Worm (Caenorhabditis elegans) whole organism, L2 larva: ENCODE results near the gene T12E12.6.
A peak's percentile ranks its signal among the peaks of the same experiment; 100 is the strongest.

Experiments used
- C34F6.9 ChIP-seq: fragments of 150-350 bp; optimal IDR thresholded peaks from 2 replicates; lab custom pipeline; 2014; ENCODE audit warnings: missing biosample characterization, missing genetic modification characterization
- F13H6.1 ChIP-seq: sonication (generic microtip); optimal IDR thresholded peaks from 2 replicates; lab custom pipeline; 2016; ENCODE audit warnings: missing genetic modification characterization, missing compliant biosample characterization
- R02D3.7 ChIP-seq: fragments of 150-350 bp; optimal IDR thresholded peaks from 2 replicates; lab custom pipeline; 2014; ENCODE audit warnings: missing biosample characterization, missing genetic modification characterization
- Y55F3AM.14 ChIP-seq: fragments of 200-800 bp; sonication (Bioruptor generic); optimal IDR thresholded peaks from 2 replicates; lab custom pipeline; 2018; ENCODE audit warnings: mild to moderate bottlenecking, missing genetic modification characterization, missing compliant biosample characterization
- ZK546.5 ChIP-seq: sonication (generic microtip); optimal IDR thresholded peaks from 2 replicates; lab custom pipeline; 2017; ENCODE audit warnings: missing biosample characterization, missing genetic modification characterization
- alr-1 ChIP-seq: fragments of 150-350 bp; optimal IDR thresholded peaks from 2 replicates; lab custom pipeline; 2014; ENCODE audit warnings: missing biosample characterization, missing genetic modification characterization
- aly-2 ChIP-seq: fragments of 150-350 bp; optimal IDR thresholded peaks from 2 replicates; lab custom pipeline; 2014; ENCODE audit warnings: missing biosample characterization, missing genetic modification characterization
- ama-1 ChIP-seq: fragments of 150-350 bp; optimal IDR thresholded peaks from 2 replicates; lab custom pipeline; 2018; ENCODE audit warnings: inconsistent platforms
- blmp-1 ChIP-seq: sonication (generic microtip); optimal IDR thresholded peaks from 2 replicates; lab custom pipeline; 2017; ENCODE audit warnings: missing genetic modification characterization, mild to moderate bottlenecking, missing compliant biosample characterization, antibody characterized with exemption, moderate library complexity; ENCODE audit not compliant: insufficient read depth
- ceh-16 ChIP-seq: fragments of 150-350 bp; optimal IDR thresholded peaks from 2 replicates; lab custom pipeline; 2014; ENCODE audit warnings: missing biosample characterization, missing genetic modification characterization
- ceh-82 ChIP-seq: fragments of 150-350 bp; optimal IDR thresholded peaks from 2 replicates; lab custom pipeline; 2014; ENCODE audit warnings: missing biosample characterization, missing genetic modification characterization
- crh-2 ChIP-seq: sonication (generic microtip); optimal IDR thresholded peaks from 2 replicates; lab custom pipeline; 2017; ENCODE audit warnings: missing biosample characterization, missing genetic modification characterization
- dmd-4 ChIP-seq: sonication (generic microtip); optimal IDR thresholded peaks from 2 replicates; lab custom pipeline; 2017; ENCODE audit warnings: missing biosample characterization, missing genetic modification characterization
- egl-27 ChIP-seq: sonication (generic microtip); optimal IDR thresholded peaks from 3 replicates; lab custom pipeline; 2017; ENCODE audit warnings: missing biosample characterization, missing genetic modification reagents, missing genetic modification characterization
- elt-1 ChIP-seq: fragments of 150-350 bp; optimal IDR thresholded peaks from 2 replicates; lab custom pipeline; 2014; ENCODE audit warnings: missing biosample characterization, missing genetic modification characterization
- elt-3 ChIP-seq: sonication (generic microtip); optimal IDR thresholded peaks from 2 replicates; lab custom pipeline; 2017; ENCODE audit warnings: missing biosample characterization, missing genetic modification characterization
- fos-1 ChIP-seq: fragments of 150-350 bp; optimal IDR thresholded peaks from 2 replicates; lab custom pipeline; 2014; ENCODE audit warnings: missing biosample characterization, missing genetic modification characterization
- gmeb-1 ChIP-seq: fragments of 150-350 bp; optimal IDR thresholded peaks from 2 replicates; lab custom pipeline; 2014; ENCODE audit warnings: missing biosample characterization, missing genetic modification characterization
- lin-11 ChIP-seq: fragments of 150-350 bp; sonication (generic microtip); optimal IDR thresholded peaks from 2 replicates; lab custom pipeline; 2014; ENCODE audit warnings: missing biosample characterization, missing genetic modification characterization, inconsistent platforms, mixed read lengths
- lin-13 ChIP-seq: fragments of 150-350 bp; optimal IDR thresholded peaks from 2 replicates; lab custom pipeline; 2014; ENCODE audit warnings: missing biosample characterization, missing genetic modification reagents, missing genetic modification characterization
- lin-39 ChIP-seq: fragments of 150-350 bp; optimal IDR thresholded peaks from 2 replicates; lab custom pipeline; 2014; ENCODE audit warnings: missing biosample characterization, missing genetic modification reagents, missing genetic modification characterization
- lsy-2 ChIP-seq, 2 experiments: fragments of 150-350 bp in 1 of 2; sonication (generic microtip) in 1 of 2; optimal IDR thresholded peaks; 2 replicates each; lab custom pipeline; 2014 to 2017; ENCODE audit warnings: missing biosample characterization in 2 of 2, missing genetic modification characterization in 2 of 2
- mab-5 ChIP-seq: fragments of 150-350 bp; optimal IDR thresholded peaks from 2 replicates; lab custom pipeline; 2014; ENCODE audit warnings: missing biosample characterization, missing genetic modification characterization
- mbf-1 ChIP-seq: sonication (generic microtip); optimal IDR thresholded peaks from 2 replicates; lab custom pipeline; 2017; ENCODE audit warnings: missing biosample characterization, missing genetic modification characterization
- mdl-1 ChIP-seq, 2 experiments: fragments of 150-350 bp in 1 of 2; sonication (generic microtip) in 1 of 2; optimal IDR thresholded peaks; 2 replicates each; lab custom pipeline; 2017; ENCODE audit warnings: missing biosample characterization in 2 of 2, missing genetic modification characterization in 2 of 2
- nhr-10 ChIP-seq: sonication (generic microtip); optimal IDR thresholded peaks from 2 replicates; lab custom pipeline; 2017; ENCODE audit warnings: missing biosample characterization, missing genetic modification characterization
- nhr-11 ChIP-seq: fragments of 150-350 bp; optimal IDR thresholded peaks from 2 replicates; lab custom pipeline; 2014; ENCODE audit warnings: missing biosample characterization, missing genetic modification characterization
- nhr-12 ChIP-seq: fragments of 150-350 bp; optimal IDR thresholded peaks from 2 replicates; lab custom pipeline; 2014; ENCODE audit warnings: missing biosample characterization, missing genetic modification characterization
- nhr-129 ChIP-seq: fragments of 150-350 bp; optimal IDR thresholded peaks from 2 replicates; lab custom pipeline; 2014; ENCODE audit warnings: missing biosample characterization, missing genetic modification characterization
- nhr-21 ChIP-seq: fragments of 150-350 bp; optimal IDR thresholded peaks from 2 replicates; lab custom pipeline; 2014; ENCODE audit warnings: missing biosample characterization, missing genetic modification characterization
- nhr-23 ChIP-seq: fragments of 150-350 bp; optimal IDR thresholded peaks from 2 replicates; lab custom pipeline; 2014; ENCODE audit warnings: missing biosample characterization, missing genetic modification reagents, missing genetic modification characterization
- nhr-237 ChIP-seq: fragments of 150-350 bp; optimal IDR thresholded peaks from 2 replicates; lab custom pipeline; 2014; ENCODE audit warnings: missing biosample characterization, missing genetic modification characterization
- nhr-25 ChIP-seq: fragments of 150-350 bp; sonication (generic microtip); optimal IDR thresholded peaks from 3 replicates; lab custom pipeline; 2014; ENCODE audit warnings: missing biosample characterization, missing genetic modification characterization
- nhr-6 ChIP-seq: fragments of 150-350 bp; optimal IDR thresholded peaks from 2 replicates; lab custom pipeline; 2014; ENCODE audit warnings: missing biosample characterization, missing genetic modification characterization
- nhr-77 ChIP-seq: fragments of 150-350 bp; optimal IDR thresholded peaks from 2 replicates; lab custom pipeline; 2014; ENCODE audit warnings: missing biosample characterization, missing genetic modification characterization
- peb-1 ChIP-seq: fragments of 150-350 bp; optimal IDR thresholded peaks from 2 replicates; lab custom pipeline; 2014; ENCODE audit warnings: missing biosample characterization, missing genetic modification characterization
- sem-4 ChIP-seq: fragments of 150-350 bp; optimal IDR thresholded peaks from 2 replicates; lab custom pipeline; 2014; ENCODE audit warnings: missing biosample characterization, missing genetic modification reagents, missing genetic modification characterization
- skn-1 ChIP-seq: sonication (generic microtip); optimal IDR thresholded peaks from 2 replicates; lab custom pipeline; 2017; ENCODE audit warnings: missing biosample characterization, missing genetic modification characterization
- sma-3 ChIP-seq: sonication (generic microtip); optimal IDR thresholded peaks from 2 replicates; lab custom pipeline; 2016; ENCODE audit warnings: missing genetic modification reagents, missing genetic modification characterization, missing compliant biosample characterization
- sma-9 ChIP-seq, 2 experiments: fragments of 150-350 bp in 1 of 2; sonication (generic microtip) in 1 of 2; optimal IDR thresholded peaks; 2 replicates each; lab custom pipeline; 2014 to 2016; ENCODE audit warnings: missing genetic modification characterization in 2 of 2, mild to moderate bottlenecking in 1 of 2, missing biosample characterization in 1 of 2, missing compliant biosample characterization in 1 of 2, missing genetic modification reagents in 1 of 2, moderate library complexity in 1 of 2
- snpc-4 ChIP-seq: fragments of 150-350 bp; optimal IDR thresholded peaks from 2 replicates; lab custom pipeline; 2014; ENCODE audit warnings: missing biosample characterization, missing genetic modification characterization
- unc-39 ChIP-seq: fragments of 150-350 bp; optimal IDR thresholded peaks from 2 replicates; lab custom pipeline; 2014; ENCODE audit warnings: missing biosample characterization, missing genetic modification characterization
- unc-55 ChIP-seq: fragments of 150-350 bp; sonication (generic microtip); optimal IDR thresholded peaks from 3 replicates; lab custom pipeline; 2014; ENCODE audit warnings: missing biosample characterization, missing genetic modification reagents, missing genetic modification characterization
- unc-62 ChIP-seq: fragments of 150-350 bp; optimal IDR thresholded peaks from 2 replicates; lab custom pipeline; 2014; ENCODE audit warnings: missing biosample characterization, missing genetic modification reagents, missing genetic modification characterization
- zag-1 ChIP-seq: fragments of 150-350 bp; optimal IDR thresholded peaks from 2 replicates; lab custom pipeline; 2014; ENCODE audit warnings: missing biosample characterization, missing genetic modification characterization
- ztf-1 ChIP-seq: fragments of 200-800 bp; sonication (Bioruptor generic); conservative IDR thresholded peaks from 2 replicates; pipeline ENCODE4 v1.3.6; 2022; ENCODE audit warnings: missing genetic modification characterization, missing compliant biosample characterization
- ztf-11 ChIP-seq: sonication (generic microtip); optimal IDR thresholded peaks from 2 replicates; lab custom pipeline; 2017; ENCODE audit warnings: missing biosample characterization, missing genetic modification characterization
- ztf-4 ChIP-seq: fragments of 150-350 bp; optimal IDR thresholded peaks from 2 replicates; lab custom pipeline; 2014; ENCODE audit warnings: missing biosample characterization, missing genetic modification characterization

The T12E12.6 gene

ce11 chrIV:5595567-5595966 lies 21.6 kb upstream of the T12E12.6 start:
- peak; percentile 6 for TF ChIP-seq ztf-4 (tag; lab: Kevin White, UChicago)
- no peak for TF ChIP-seq nhr-23 (tag; lab: Kevin White, UChicago)
- TF ChIP-seq dmd-4 (tag; lab: Kevin White, UChicago) = peak; percentile 2

DNA sequence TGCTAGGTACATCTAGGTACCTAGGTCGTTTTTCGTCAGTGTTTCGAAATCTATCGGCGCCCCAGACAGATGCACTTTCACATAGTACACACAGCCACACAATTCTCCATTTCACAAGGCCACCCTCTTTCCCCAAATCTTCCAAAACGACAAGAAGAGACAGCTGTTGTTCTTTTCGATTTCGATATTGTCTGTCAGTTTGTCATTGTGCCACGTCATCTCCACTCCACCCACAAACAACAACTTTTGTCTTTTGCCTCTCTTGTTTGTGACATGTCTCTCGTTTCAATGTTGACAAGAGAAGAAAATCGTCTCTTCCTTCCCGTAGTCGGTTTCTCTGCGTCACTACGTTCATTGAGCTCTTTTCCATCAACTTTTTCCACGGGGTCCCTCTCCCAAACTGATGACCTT lies 19.9 kb upstream of the T12E12.6 start:
- TF ChIP-seq ama-1 = no peak
- TF ChIP-seq elt-1 (tag; lab: Kevin White, UChicago) = no peak
- no peak for TF ChIP-seq ceh-16
- TF ChIP-seq Y55F3AM.14 (GFP tag; lab: Kevin White, UChicago) = peak; percentile 65
- no peak for TF ChIP-seq ZK546.5 (tag; lab: Kevin White, UChicago)
- no peak for TF ChIP-seq elt-3 (tag; lab: Kevin White, UChicago)
- TF ChIP-seq nhr-21 = peak; percentile 19
- no peak for TF ChIP-seq ztf-4 (tag; lab: Kevin White, UChicago)
- no peak for TF ChIP-seq skn-1 (tag; lab: Kevin White, UChicago)
- no peak for TF ChIP-seq aly-2 (tag; lab: Kevin White, UChicago)
- TF ChIP-seq lin-13 (GFP tag; lab: Kevin White, UChicago) = peak; percentile 61
- peak in 1 of 2 experiments; percentile 82 for TF ChIP-seq lsy-2 (tag; optimal IDR thresholded peaks at IDR 0.05; lab: Kevin White, UChicago)
- no peak for TF ChIP-seq nhr-23 (tag; lab: Kevin White, UChicago)
- TF ChIP-seq C34F6.9 (tag; lab: Kevin White, UChicago) = peak; percentile 87
- TF ChIP-seq peb-1 = no peak
- TF ChIP-seq sma-9 (GFP tag; optimal IDR thresholded peaks at IDR 0.05; lab: Kevin White, UChicago) = peak; percentile 92
- TF ChIP-seq sma-9 (tag; optimal IDR thresholded peaks at IDR 0.05; lab: Kevin White, UChicago) = no peak
- TF ChIP-seq ztf-11 = no peak
- TF ChIP-seq blmp-1 (tag; lab: Kevin White, UChicago) = peak; percentile 68
- TF ChIP-seq F13H6.1 = peak; percentile 95
- peak; percentile 7 for TF ChIP-seq unc-55 (GFP tag; lab: Kevin White, UChicago)
- TF ChIP-seq fos-1 (tag; lab: Kevin White, UChicago) = peak; percentile 57
- TF ChIP-seq egl-27 (tag; lab: Kevin White, UChicago) = peak; percentile 74
- no peak for TF ChIP-seq lin-11 (tag; lab: Kevin White, UChicago)
- TF ChIP-seq nhr-6 = peak; percentile 82
- peak; percentile 72 for TF ChIP-seq nhr-25 (tag; lab: Kevin White, UChicago)
- TF ChIP-seq R02D3.7 (tag; lab: Kevin White, UChicago) = no peak
- TF ChIP-seq nhr-10 (tag; lab: Kevin White, UChicago) = no peak
- TF ChIP-seq ceh-82 = no peak
- no peak for TF ChIP-seq nhr-12 (tag; lab: Kevin White, UChicago)
- TF ChIP-seq mbf-1 (tag; lab: Kevin White, UChicago) = no peak
- no peak for TF ChIP-seq nhr-11 (tag; lab: Kevin White, UChicago)
- no peak for TF ChIP-seq nhr-237 (tag; lab: Kevin White, UChicago)
- no peak for TF ChIP-seq gmeb-1 (tag; lab: Kevin White, UChicago)
- peak; percentile 57 for TF ChIP-seq unc-62 (GFP tag; lab: Kevin White, UChicago)
- no peak for TF ChIP-seq lin-39 (tag; lab: Kevin White, UChicago)
- TF ChIP-seq alr-1 (tag; lab: Kevin White, UChicago) = no peak
- peak; percentile 76 for TF ChIP-seq sma-3 (GFP tag; lab: Kevin White, UChicago)
- no peak for TF ChIP-seq ztf-1 (GFP tag; lab: Robert Waterston, UW)
- no peak for TF ChIP-seq nhr-77 (tag; lab: Kevin White, UChicago)
- TF ChIP-seq mdl-1 (tag; optimal IDR thresholded peaks at IDR 0.05; lab: Kevin White, UChicago) = peak in 1 of 2 experiments; percentile 60
- no peak for TF ChIP-seq zag-1 (tag; lab: Kevin White, UChicago)
- peak; percentile 99 for TF ChIP-seq crh-2 (tag; lab: Kevin White, UChicago)
- peak; percentile 30 for TF ChIP-seq sem-4 (tag; lab: Kevin White, UChicago)
- peak; percentile 46 for TF ChIP-seq mab-5 (tag; lab: Kevin White, UChicago)
- TF ChIP-seq dmd-4 (tag; lab: Kevin White, UChicago) = no peak
- TF ChIP-seq unc-39 (tag; lab: Kevin White, UChicago) = no peak
- peak; percentile 96 for TF ChIP-seq nhr-129 (tag; lab: Kevin White, UChicago)
- no peak for TF ChIP-seq snpc-4 (tag; lab: Kevin White, UChicago)
- TF ChIP-seq, all 48 proteins: peak for 20
